Worm (Caenorhabditis elegans): ENCODE results near the gene R11G1.1.
A peak's percentile ranks its signal among the peaks of the same experiment; 100 is the strongest.

Gene R11G1.1

DNA sequence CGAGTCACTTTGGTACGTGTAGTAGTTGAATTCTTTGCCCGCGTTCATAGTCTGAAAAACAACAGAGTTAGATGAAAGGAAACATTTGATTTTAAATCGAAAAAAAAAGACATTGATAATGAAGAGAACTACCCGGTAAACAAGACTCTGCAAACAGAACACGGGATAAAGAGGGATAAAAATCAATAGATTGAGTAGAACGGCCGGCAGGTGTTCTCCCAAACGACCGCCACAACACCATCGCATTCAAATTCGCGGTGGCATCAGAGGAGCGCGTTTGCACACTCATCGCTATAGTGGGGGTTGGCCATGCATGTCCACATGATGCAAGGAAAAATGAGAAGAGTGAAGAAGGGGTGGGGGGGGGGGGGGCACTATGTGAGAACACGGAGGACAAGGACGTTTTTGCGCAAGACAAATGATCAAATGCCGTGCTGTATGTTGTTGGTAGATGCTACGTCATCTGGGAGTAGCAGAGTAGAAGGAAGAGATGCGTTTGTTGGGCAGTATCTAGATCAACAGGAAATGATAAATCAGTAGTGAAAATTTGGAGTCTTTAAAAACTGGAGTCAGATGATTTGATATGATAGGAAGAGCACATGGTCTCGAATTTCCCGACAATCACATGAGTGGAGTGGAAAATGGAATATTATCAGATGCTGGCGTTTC, 19.3 kb downstream of the R11G1.1 start, which contains the start of gene tag-52 (continued):
- TF ChIP-seq hmg-1.2 (GFP tag; IDR thresholded peaks at IDR 0.05) (no peak), mxl-1 (tag; optimal IDR thresholded peaks at IDR 0.05) (no peak), ceh-79 (tag; optimal IDR thresholded peaks at IDR 0.05) (no peak), dpff-1 (tag; optimal IDR thresholded peaks at IDR 0.05) (no peak), Y53F4B.3 (GFP tag; IDR thresholded peaks at IDR 0.05) (no peak), die-1 (tag; optimal IDR thresholded peaks at IDR 0.05) (no peak), rpc-1 (optimal IDR thresholded peaks at IDR 0.05) (no peak), rpc-1 (tag; optimal IDR thresholded peaks at IDR 0.05) (no peak), lin-54 (GFP tag; optimal IDR thresholded peaks at IDR 0.05) (peak; percentile 24), nfyb-1 (GFP tag; IDR thresholded peaks at IDR 0.05) (no peak), ccch-3 (GFP tag; optimal IDR thresholded peaks at IDR 0.05) (no peak), nhr-27 (tag; optimal IDR thresholded peaks at IDR 0.05) (no peak), ceh-58 (GFP tag; IDR thresholded peaks at IDR 0.05) (no peak), ekl-4 (GFP tag; IDR thresholded peaks at IDR 0.05) (no peak), cebp-1 (GFP tag; IDR thresholded peaks at IDR 0.05) (no peak), cebp-1 (tag; optimal IDR thresholded peaks at IDR 0.05) (no peak), F52B5.7 (tag; optimal IDR thresholded peaks at IDR 0.05) (no peak), attf-3 (GFP tag; conservative IDR thresholded peaks at IDR 0.05) (no peak), F49E8.2 (tag; optimal IDR thresholded peaks at IDR 0.05; ENCODE audit: insufficient read depth) (no peak), nhr-80 (tag; optimal IDR thresholded peaks at IDR 0.05) (peak; percentile 54), T07F8.4 (tag; optimal IDR thresholded peaks at IDR 0.05) (no peak), madf-8 (GFP tag; conservative IDR thresholded peaks at IDR 0.05) (no peak), nfya-2 (GFP tag; IDR thresholded peaks at IDR 0.05) (no peak), ztf-6 (GFP tag; IDR thresholded peaks at IDR 0.05) (no peak), snpc-3.4 (tag; optimal IDR thresholded peaks at IDR 0.05) (no peak), nhr-120 (GFP tag; IDR thresholded peaks at IDR 0.05) (no peak), somi-1 (GFP tag; optimal IDR thresholded peaks at IDR 0.05) (no peak), snpc-1.1 (tag; optimal IDR thresholded peaks at IDR 0.05; ENCODE audit: insufficient read depth) (no peak), ztf-3 (GFP tag; optimal IDR thresholded peaks at IDR 0.05) (no peak), K11D2.4 (GFP tag; IDR thresholded peaks at IDR 0.05) (no peak), Y67H2A.10 (GFP tag; conservative IDR thresholded peaks at IDR 0.05) (no peak), F33H1.4 (GFP tag; IDR thresholded peaks at IDR 0.05) (no peak), B0336.3 (GFP tag; IDR thresholded peaks at IDR 0.05) (no peak), cebp-2 (GFP tag; IDR thresholded peaks at IDR 0.05) (no peak), F57A8.1 (GFP tag; optimal IDR thresholded peaks at IDR 0.05) (no peak), ceh-27 (GFP tag; optimal IDR thresholded peaks at IDR 0.05) (peak; percentile 68), Y53G8AR.9 (GFP tag; conservative IDR thresholded peaks at IDR 0.05) (no peak), let-607 (tag; optimal IDR thresholded peaks at IDR 0.05) (no peak), rcor-1 (GFP tag; IDR thresholded peaks at IDR 0.05) (no peak), F39B2.1 (GFP tag; IDR thresholded peaks at IDR 0.05) (no peak), ets-4 (GFP tag; optimal IDR thresholded peaks at IDR 0.05) (no peak), zfh-2 (GFP tag; conservative IDR thresholded peaks at IDR 0.05) (peak; percentile 66), K12H6.12 (tag; optimal IDR thresholded peaks at IDR 0.05) (peak; percentile 57), efl-1 (GFP tag; optimal IDR thresholded peaks at IDR 0.05) (peak; percentile 20), lsl-1 (GFP tag; optimal IDR thresholded peaks at IDR 0.05) (no peak), xnd-1 (tag; optimal IDR thresholded peaks at IDR 0.05) (no peak), egrh-3 (GFP tag; IDR thresholded peaks at IDR 0.05) (no peak), pbrm-1 (GFP tag; IDR thresholded peaks at IDR 0.05) (no peak), mcd-1 (GFP tag; IDR thresholded peaks at IDR 0.05) (peak; percentile 72)
